Worm (Caenorhabditis elegans) whole organism, L2 larva: ENCODE results near the gene srh-40.

Source experiments
- C34F6.9 ChIP-seq: fragments of 150-350 bp; optimal IDR thresholded peaks from 2 replicates; lab custom pipeline; 2014; ENCODE audit warnings: missing biosample characterization, missing genetic modification characterization
- F13H6.1 ChIP-seq: sonication (generic microtip); optimal IDR thresholded peaks from 2 replicates; lab custom pipeline; 2016; ENCODE audit warnings: missing genetic modification characterization, missing compliant biosample characterization
- R02D3.7 ChIP-seq: fragments of 150-350 bp; optimal IDR thresholded peaks from 2 replicates; lab custom pipeline; 2014; ENCODE audit warnings: missing biosample characterization, missing genetic modification characterization
- Y55F3AM.14 ChIP-seq: fragments of 200-800 bp; sonication (Bioruptor generic); optimal IDR thresholded peaks from 2 replicates; lab custom pipeline; 2018; ENCODE audit warnings: mild to moderate bottlenecking, missing genetic modification characterization, missing compliant biosample characterization
- ZK546.5 ChIP-seq: sonication (generic microtip); optimal IDR thresholded peaks from 2 replicates; lab custom pipeline; 2017; ENCODE audit warnings: missing biosample characterization, missing genetic modification characterization
- alr-1 ChIP-seq: fragments of 150-350 bp; optimal IDR thresholded peaks from 2 replicates; lab custom pipeline; 2014; ENCODE audit warnings: missing biosample characterization, missing genetic modification characterization
- aly-2 ChIP-seq: fragments of 150-350 bp; optimal IDR thresholded peaks from 2 replicates; lab custom pipeline; 2014; ENCODE audit warnings: missing biosample characterization, missing genetic modification characterization
- ama-1 ChIP-seq: fragments of 150-350 bp; optimal IDR thresholded peaks from 2 replicates; lab custom pipeline; 2018; ENCODE audit warnings: inconsistent platforms
- blmp-1 ChIP-seq: sonication (generic microtip); optimal IDR thresholded peaks from 2 replicates; lab custom pipeline; 2017; ENCODE audit warnings: missing genetic modification characterization, mild to moderate bottlenecking, missing compliant biosample characterization, antibody characterized with exemption, moderate library complexity; ENCODE audit not compliant: insufficient read depth
- ceh-16 ChIP-seq: fragments of 150-350 bp; optimal IDR thresholded peaks from 2 replicates; lab custom pipeline; 2014; ENCODE audit warnings: missing biosample characterization, missing genetic modification characterization
- crh-2 ChIP-seq: sonication (generic microtip); optimal IDR thresholded peaks from 2 replicates; lab custom pipeline; 2017; ENCODE audit warnings: missing biosample characterization, missing genetic modification characterization
- dmd-4 ChIP-seq: sonication (generic microtip); optimal IDR thresholded peaks from 2 replicates; lab custom pipeline; 2017; ENCODE audit warnings: missing biosample characterization, missing genetic modification characterization
- egl-27 ChIP-seq: sonication (generic microtip); optimal IDR thresholded peaks from 3 replicates; lab custom pipeline; 2017; ENCODE audit warnings: missing biosample characterization, missing genetic modification reagents, missing genetic modification characterization
- elt-1 ChIP-seq: fragments of 150-350 bp; optimal IDR thresholded peaks from 2 replicates; lab custom pipeline; 2014; ENCODE audit warnings: missing biosample characterization, missing genetic modification characterization
- fos-1 ChIP-seq: fragments of 150-350 bp; optimal IDR thresholded peaks from 2 replicates; lab custom pipeline; 2014; ENCODE audit warnings: missing biosample characterization, missing genetic modification characterization
- gmeb-1 ChIP-seq: fragments of 150-350 bp; optimal IDR thresholded peaks from 2 replicates; lab custom pipeline; 2014; ENCODE audit warnings: missing biosample characterization, missing genetic modification characterization
- lin-11 ChIP-seq: fragments of 150-350 bp; sonication (generic microtip); optimal IDR thresholded peaks from 2 replicates; lab custom pipeline; 2014; ENCODE audit warnings: missing biosample characterization, missing genetic modification characterization, inconsistent platforms, mixed read lengths
- lin-13 ChIP-seq: fragments of 150-350 bp; optimal IDR thresholded peaks from 2 replicates; lab custom pipeline; 2014; ENCODE audit warnings: missing biosample characterization, missing genetic modification reagents, missing genetic modification characterization
- lin-39 ChIP-seq: fragments of 150-350 bp; optimal IDR thresholded peaks from 2 replicates; lab custom pipeline; 2014; ENCODE audit warnings: missing biosample characterization, missing genetic modification reagents, missing genetic modification characterization
- lsy-2 ChIP-seq, 2 experiments: fragments of 150-350 bp in 1 of 2; sonication (generic microtip) in 1 of 2; optimal IDR thresholded peaks; 2 replicates each; lab custom pipeline; 2014 to 2017; ENCODE audit warnings: missing biosample characterization in 2 of 2, missing genetic modification characterization in 2 of 2
- mab-5 ChIP-seq: fragments of 150-350 bp; optimal IDR thresholded peaks from 2 replicates; lab custom pipeline; 2014; ENCODE audit warnings: missing biosample characterization, missing genetic modification characterization
- mbf-1 ChIP-seq: sonication (generic microtip); optimal IDR thresholded peaks from 2 replicates; lab custom pipeline; 2017; ENCODE audit warnings: missing biosample characterization, missing genetic modification characterization
- mdl-1 ChIP-seq, 2 experiments: fragments of 150-350 bp in 1 of 2; sonication (generic microtip) in 1 of 2; optimal IDR thresholded peaks; 2 replicates each; lab custom pipeline; 2017; ENCODE audit warnings: missing biosample characterization in 2 of 2, missing genetic modification characterization in 2 of 2
- nhr-10 ChIP-seq: sonication (generic microtip); optimal IDR thresholded peaks from 2 replicates; lab custom pipeline; 2017; ENCODE audit warnings: missing biosample characterization, missing genetic modification characterization
- nhr-11 ChIP-seq: fragments of 150-350 bp; optimal IDR thresholded peaks from 2 replicates; lab custom pipeline; 2014; ENCODE audit warnings: missing biosample characterization, missing genetic modification characterization
- nhr-129 ChIP-seq: fragments of 150-350 bp; optimal IDR thresholded peaks from 2 replicates; lab custom pipeline; 2014; ENCODE audit warnings: missing biosample characterization, missing genetic modification characterization
- nhr-21 ChIP-seq: fragments of 150-350 bp; optimal IDR thresholded peaks from 2 replicates; lab custom pipeline; 2014; ENCODE audit warnings: missing biosample characterization, missing genetic modification characterization
- nhr-23 ChIP-seq: fragments of 150-350 bp; optimal IDR thresholded peaks from 2 replicates; lab custom pipeline; 2014; ENCODE audit warnings: missing biosample characterization, missing genetic modification reagents, missing genetic modification characterization
- nhr-237 ChIP-seq: fragments of 150-350 bp; optimal IDR thresholded peaks from 2 replicates; lab custom pipeline; 2014; ENCODE audit warnings: missing biosample characterization, missing genetic modification characterization
- nhr-25 ChIP-seq: fragments of 150-350 bp; sonication (generic microtip); optimal IDR thresholded peaks from 3 replicates; lab custom pipeline; 2014; ENCODE audit warnings: missing biosample characterization, missing genetic modification characterization
- nhr-6 ChIP-seq: fragments of 150-350 bp; optimal IDR thresholded peaks from 2 replicates; lab custom pipeline; 2014; ENCODE audit warnings: missing biosample characterization, missing genetic modification characterization
- nhr-77 ChIP-seq: fragments of 150-350 bp; optimal IDR thresholded peaks from 2 replicates; lab custom pipeline; 2014; ENCODE audit warnings: missing biosample characterization, missing genetic modification characterization
- peb-1 ChIP-seq: fragments of 150-350 bp; optimal IDR thresholded peaks from 2 replicates; lab custom pipeline; 2014; ENCODE audit warnings: missing biosample characterization, missing genetic modification characterization
- sem-4 ChIP-seq: fragments of 150-350 bp; optimal IDR thresholded peaks from 2 replicates; lab custom pipeline; 2014; ENCODE audit warnings: missing biosample characterization, missing genetic modification reagents, missing genetic modification characterization
- skn-1 ChIP-seq: sonication (generic microtip); optimal IDR thresholded peaks from 2 replicates; lab custom pipeline; 2017; ENCODE audit warnings: missing biosample characterization, missing genetic modification characterization
- sma-3 ChIP-seq: sonication (generic microtip); optimal IDR thresholded peaks from 2 replicates; lab custom pipeline; 2016; ENCODE audit warnings: missing genetic modification reagents, missing genetic modification characterization, missing compliant biosample characterization
- sma-9 ChIP-seq, 2 experiments: fragments of 150-350 bp in 1 of 2; sonication (generic microtip) in 1 of 2; optimal IDR thresholded peaks; 2 replicates each; lab custom pipeline; 2014 to 2016; ENCODE audit warnings: missing genetic modification characterization in 2 of 2, mild to moderate bottlenecking in 1 of 2, missing biosample characterization in 1 of 2, missing compliant biosample characterization in 1 of 2, missing genetic modification reagents in 1 of 2, moderate library complexity in 1 of 2
- snpc-4 ChIP-seq: fragments of 150-350 bp; optimal IDR thresholded peaks from 2 replicates; lab custom pipeline; 2014; ENCODE audit warnings: missing biosample characterization, missing genetic modification characterization
- unc-39 ChIP-seq: fragments of 150-350 bp; optimal IDR thresholded peaks from 2 replicates; lab custom pipeline; 2014; ENCODE audit warnings: missing biosample characterization, missing genetic modification characterization
- unc-55 ChIP-seq: fragments of 150-350 bp; sonication (generic microtip); optimal IDR thresholded peaks from 3 replicates; lab custom pipeline; 2014; ENCODE audit warnings: missing biosample characterization, missing genetic modification reagents, missing genetic modification characterization
- unc-62 ChIP-seq: fragments of 150-350 bp; optimal IDR thresholded peaks from 2 replicates; lab custom pipeline; 2014; ENCODE audit warnings: missing biosample characterization, missing genetic modification reagents, missing genetic modification characterization
- zag-1 ChIP-seq: fragments of 150-350 bp; optimal IDR thresholded peaks from 2 replicates; lab custom pipeline; 2014; ENCODE audit warnings: missing biosample characterization, missing genetic modification characterization
- ztf-1 ChIP-seq: fragments of 200-800 bp; sonication (Bioruptor generic); conservative IDR thresholded peaks from 2 replicates; pipeline ENCODE4 v1.3.6; 2022; ENCODE audit warnings: missing genetic modification characterization, missing compliant biosample characterization
- ztf-11 ChIP-seq: sonication (generic microtip); optimal IDR thresholded peaks from 2 replicates; lab custom pipeline; 2017; ENCODE audit warnings: missing biosample characterization, missing genetic modification characterization
- ztf-4 ChIP-seq: fragments of 150-350 bp; optimal IDR thresholded peaks from 2 replicates; lab custom pipeline; 2014; ENCODE audit warnings: missing biosample characterization, missing genetic modification characterization

srh-40 gene

DNA sequence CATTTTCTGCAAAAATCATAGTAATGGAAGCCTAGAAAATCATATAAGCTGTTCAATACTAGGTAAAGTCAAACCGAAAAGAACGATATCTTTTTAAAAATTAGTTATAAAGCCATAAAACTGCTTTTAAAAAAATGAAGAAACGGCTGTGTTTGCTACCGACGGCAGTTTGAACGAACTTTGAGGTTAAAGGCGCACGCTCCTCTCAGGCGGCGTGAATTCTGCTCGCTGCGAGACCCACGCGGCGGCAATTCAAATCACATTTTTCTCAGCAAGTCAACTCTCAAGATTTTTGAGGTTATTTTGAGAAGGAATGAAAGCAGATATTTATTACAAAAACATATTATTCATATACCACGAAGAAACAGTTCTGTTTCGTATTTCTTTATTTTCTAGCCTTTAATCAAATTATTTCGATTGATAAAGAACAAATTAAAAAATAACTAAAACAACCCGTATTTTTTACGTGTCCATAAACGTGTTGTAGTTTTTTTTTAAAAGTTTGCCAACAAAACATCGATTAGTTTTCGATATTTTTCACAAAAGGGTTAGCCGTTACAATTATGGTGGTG lies 2.4 kb upstream of the srh-40 start, which contains the start of the genes mdh-2 and F20H11.4 (continued):
- no peak for TF ChIP-seq blmp-1 (tag; lab: Kevin White, UChicago)
- no peak for TF ChIP-seq elt-1 (tag; lab: Kevin White, UChicago)
- TF ChIP-seq nhr-77, result no peak
- TF ChIP-seq snpc-4, result peak; percentile 65
- TF ChIP-seq ama-1, result peak; percentile 67

DNA sequence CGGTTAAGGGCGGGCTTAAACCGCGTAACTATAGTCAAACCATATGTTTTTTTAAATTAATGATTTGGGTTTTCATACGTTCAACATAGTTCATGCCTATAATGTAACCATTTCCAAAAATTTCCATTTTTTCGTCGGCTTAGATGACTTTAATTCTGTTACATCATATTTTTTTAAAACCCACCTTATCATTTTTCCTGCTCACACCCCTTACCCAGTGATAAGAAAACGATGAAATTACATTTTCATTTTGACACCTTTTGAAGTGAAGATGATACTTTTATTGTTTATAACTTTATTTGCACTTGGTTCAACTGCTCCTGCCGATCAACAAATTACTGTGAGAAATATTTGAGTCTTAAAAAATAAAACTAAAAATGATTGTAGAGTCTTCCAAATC lies 1.7 kb downstream of the srh-40 start, which contains the start of gene ctsa-4.2:
ctsa-4.2 (plus strand) TSS at position 247 of the 400 bp plus-strand sequence.
- TF ChIP-seq blmp-1 (tag; lab: Kevin White, UChicago), result no peak
- no peak for TF ChIP-seq gmeb-1 (tag; lab: Kevin White, UChicago)
- TF ChIP-seq sma-9 (GFP tag; optimal IDR thresholded peaks at IDR 0.05; lab: Kevin White, UChicago), result peak; percentile 20
- no peak for TF ChIP-seq sma-9 (tag; optimal IDR thresholded peaks at IDR 0.05; lab: Kevin White, UChicago)
- TF ChIP-seq Y55F3AM.14 (GFP tag; lab: Kevin White, UChicago), result no peak
- TF ChIP-seq lsy-2 (tag; optimal IDR thresholded peaks at IDR 0.05; lab: Kevin White, UChicago), result no peak
- no peak for TF ChIP-seq lin-11 (tag; lab: Kevin White, UChicago)
- no peak for TF ChIP-seq ZK546.5
- TF ChIP-seq C34F6.9 (tag; lab: Kevin White, UChicago), result no peak
- TF ChIP-seq unc-62, result no peak
- no peak for TF ChIP-seq unc-39 (tag; lab: Kevin White, UChicago)
- no peak for TF ChIP-seq nhr-11 (tag; lab: Kevin White, UChicago)
- peak; percentile 32 for TF ChIP-seq nhr-129 (tag; lab: Kevin White, UChicago)
- no peak for TF ChIP-seq zag-1 (tag; lab: Kevin White, UChicago)
- TF ChIP-seq ceh-16 (tag; lab: Kevin White, UChicago), result no peak
- TF ChIP-seq mab-5 (tag; lab: Kevin White, UChicago), result no peak
- TF ChIP-seq nhr-6 (tag; lab: Kevin White, UChicago), result no peak
- no peak for TF ChIP-seq ztf-11 (tag; lab: Kevin White, UChicago)
- peak; percentile 62 for TF ChIP-seq fos-1 (tag; lab: Kevin White, UChicago)
- TF ChIP-seq nhr-25 (tag; lab: Kevin White, UChicago), result no peak
- no peak for TF ChIP-seq nhr-21 (tag; lab: Kevin White, UChicago)
- TF ChIP-seq alr-1, result no peak
- TF ChIP-seq dmd-4 (tag; lab: Kevin White, UChicago), result no peak
- no peak for TF ChIP-seq sem-4 (tag; lab: Kevin White, UChicago)
- TF ChIP-seq mdl-1 (tag; optimal IDR thresholded peaks at IDR 0.05; lab: Kevin White, UChicago), result no peak
- no peak for TF ChIP-seq ztf-1 (GFP tag; lab: Robert Waterston, UW)
- no peak for TF ChIP-seq peb-1 (tag; lab: Kevin White, UChicago)
- no peak for TF ChIP-seq nhr-237 (tag; lab: Kevin White, UChicago)
- TF ChIP-seq skn-1, result peak; percentile 82
- TF ChIP-seq crh-2 (tag; lab: Kevin White, UChicago), result peak; percentile 14
- TF ChIP-seq F13H6.1 (tag; lab: Kevin White, UChicago), result no peak
- TF ChIP-seq egl-27 (tag; lab: Kevin White, UChicago), result no peak
- TF ChIP-seq R02D3.7 (tag; lab: Kevin White, UChicago), result no peak
- TF ChIP-seq elt-1 (tag; lab: Kevin White, UChicago), result no peak
- TF ChIP-seq nhr-23 (tag; lab: Kevin White, UChicago), result no peak
- no peak for TF ChIP-seq nhr-77
- no peak for TF ChIP-seq ama-1
- TF ChIP-seq lin-39, result no peak

DNA sequence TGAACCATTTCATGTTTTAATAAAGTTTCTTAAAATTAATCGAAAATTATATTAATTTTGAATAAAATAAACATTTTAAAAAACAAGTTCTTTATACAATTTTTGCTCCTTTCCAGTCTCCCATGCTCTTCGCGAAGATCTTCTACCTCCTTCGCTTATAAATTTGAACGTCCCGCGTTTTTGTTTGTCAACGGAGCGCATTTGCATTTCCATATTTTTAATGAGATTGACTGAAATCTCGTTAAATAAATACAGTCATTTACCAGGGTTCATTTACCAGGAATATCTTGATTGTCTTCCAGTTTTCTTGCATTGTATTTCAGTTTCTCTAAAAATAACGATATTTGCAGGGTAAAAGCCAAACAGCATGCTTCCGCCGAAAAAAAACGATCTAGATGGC lies 4.4 kb downstream of the srh-40 start, which contains the start of gene cmtr-2:
cmtr-2 (plus strand) TSS at position 351 of the 400 bp plus-strand sequence.
- TF ChIP-seq unc-39 (tag; lab: Kevin White, UChicago), result no peak
- TF ChIP-seq lsy-2 (tag; optimal IDR thresholded peaks at IDR 0.05; lab: Kevin White, UChicago), result peak; percentile 23 to 77
- no peak for TF ChIP-seq elt-1 (tag; lab: Kevin White, UChicago)
- no peak for TF ChIP-seq ztf-4 (tag; lab: Kevin White, UChicago)
- no peak for TF ChIP-seq ztf-11 (tag; lab: Kevin White, UChicago)
- no peak for TF ChIP-seq alr-1
- no peak for TF ChIP-seq nhr-237 (tag; lab: Kevin White, UChicago)
- TF ChIP-seq sem-4 (tag; lab: Kevin White, UChicago), result no peak
- TF ChIP-seq crh-2 (tag; lab: Kevin White, UChicago), result peak; percentile 51
- TF ChIP-seq mab-5 (tag; lab: Kevin White, UChicago), result peak; percentile 13
- peak; percentile 81 for TF ChIP-seq unc-55 (GFP tag; lab: Kevin White, UChicago)
- peak; percentile 68 for TF ChIP-seq C34F6.9 (tag; lab: Kevin White, UChicago)
- peak; percentile 28 for TF ChIP-seq sma-9 (GFP tag; optimal IDR thresholded peaks at IDR 0.05; lab: Kevin White, UChicago)
- TF ChIP-seq sma-9 (tag; optimal IDR thresholded peaks at IDR 0.05; lab: Kevin White, UChicago), result no peak
- no peak for TF ChIP-seq skn-1
- TF ChIP-seq blmp-1 (tag; lab: Kevin White, UChicago), result no peak
- no peak for TF ChIP-seq nhr-10 (tag; lab: Kevin White, UChicago)
- no peak for TF ChIP-seq sma-3 (GFP tag; lab: Kevin White, UChicago)
- TF ChIP-seq nhr-23 (tag; lab: Kevin White, UChicago), result no peak
- TF ChIP-seq zag-1 (tag; lab: Kevin White, UChicago), result no peak
- TF ChIP-seq lin-11 (tag; lab: Kevin White, UChicago), result no peak
- peak; percentile 27 for TF ChIP-seq fos-1 (tag; lab: Kevin White, UChicago)
- peak; percentile 26 for TF ChIP-seq nhr-129 (tag; lab: Kevin White, UChicago)
- no peak for TF ChIP-seq unc-62
- TF ChIP-seq nhr-21 (tag; lab: Kevin White, UChicago), result peak; percentile 7
- TF ChIP-seq gmeb-1 (tag; lab: Kevin White, UChicago), result peak; percentile 96
- no peak for TF ChIP-seq Y55F3AM.14 (GFP tag; lab: Kevin White, UChicago)
- TF ChIP-seq aly-2 (tag; lab: Kevin White, UChicago), result no peak
- no peak for TF ChIP-seq nhr-6 (tag; lab: Kevin White, UChicago)
- TF ChIP-seq mbf-1 (tag; lab: Kevin White, UChicago), result no peak
- no peak for TF ChIP-seq ztf-1 (GFP tag; lab: Robert Waterston, UW)
- TF ChIP-seq lin-13 (GFP tag; lab: Kevin White, UChicago), result peak; percentile 38
